Fruit fly (Drosophila melanogaster) whole organism, embryonic: ENCODE results near the gene Cyp4ac3.

ENCODE experiments used
- Antp ChIP-seq: fragments of 200-800 bp; sonication (Bioruptor generic); optimal IDR thresholded peaks from 3 replicates; lab custom pipeline; 2016; ENCODE audit warnings: missing biosample characterization, missing genetic modification characterization
- B-H2 ChIP-seq: fragments of 200-800 bp; sonication (Bioruptor generic); optimal IDR thresholded peaks from 2 replicates; lab custom pipeline; 2018; ENCODE audit warnings: missing biosample characterization, mild to moderate bottlenecking, missing genetic modification characterization
- CG10431 ChIP-seq: fragments of 200-800 bp; sonication (Bioruptor generic); optimal IDR thresholded peaks from 3 replicates; lab custom pipeline; 2018; ENCODE audit warnings: missing biosample characterization, mild to moderate bottlenecking, missing genetic modification characterization
- CG10543 ChIP-seq: fragments of 200-800 bp; sonication (Bioruptor generic); optimal IDR thresholded peaks from 3 replicates; lab custom pipeline; 2017; ENCODE audit warnings: missing biosample characterization, mild to moderate bottlenecking, missing genetic modification characterization, moderate library complexity
- CG12236 ChIP-seq: fragments of 200-800 bp; sonication (Bioruptor generic); optimal IDR thresholded peaks from 2 replicates; lab custom pipeline; 2016; ENCODE audit warnings: missing biosample characterization, missing genetic modification characterization
- CG12744 ChIP-seq: fragments of 200-800 bp; sonication (Bioruptor generic); optimal IDR thresholded peaks from 2 replicates; lab custom pipeline; 2016; ENCODE audit warnings: missing biosample characterization, missing genetic modification characterization
- CG17385 ChIP-seq: fragments of 200-800 bp; sonication (Bioruptor generic); optimal IDR thresholded peaks from 3 replicates; lab custom pipeline; 2018; ENCODE audit warnings: missing biosample characterization, mild to moderate bottlenecking, missing genetic modification characterization
- CG31224 ChIP-seq: fragments of 200-800 bp; sonication (Bioruptor generic); IDR thresholded peaks from 2 replicates; pipeline ENCODE4 v1.3.6; 2022; ENCODE audit warnings: missing biosample characterization, missing genetic modification characterization
- CG3407 ChIP-seq: fragments of 200-800 bp; sonication (Bioruptor generic); optimal IDR thresholded peaks from 2 replicates; lab custom pipeline; 2018; ENCODE audit warnings: missing biosample characterization, mild to moderate bottlenecking, missing genetic modification characterization
- CG42726 ChIP-seq: fragments of 200-800 bp; sonication (Bioruptor generic); IDR thresholded peaks from 2 replicates; pipeline ENCODE4 v1.3.6; 2022; ENCODE audit warnings: missing biosample characterization, missing genetic modification characterization; ENCODE audit not compliant: partially characterized antibody
- CG6272 ChIP-seq: fragments of 200-800 bp; sonication (Bioruptor generic); IDR thresholded peaks from 2 replicates; pipeline ENCODE4 v1.3.6; 2022; ENCODE audit warnings: missing biosample characterization, missing genetic modification characterization
- CG7786 ChIP-seq: fragments of 200-800 bp; sonication (Bioruptor generic); optimal IDR thresholded peaks from 2 replicates; lab custom pipeline; 2016; ENCODE audit warnings: missing biosample characterization, missing genetic modification characterization
- Chrac-16 ChIP-seq: fragments of 200-800 bp; sonication (Bioruptor generic); optimal IDR thresholded peaks from 3 replicates; lab custom pipeline; 2016; ENCODE audit warnings: missing biosample characterization, missing genetic modification characterization
- CkIIα-i1 ChIP-seq: fragments of 200-800 bp; sonication (Bioruptor generic); IDR thresholded peaks from 2 replicates; pipeline ENCODE4 v1.3.6; 2022; ENCODE audit warnings: missing biosample characterization, missing genetic modification characterization
- D19B ChIP-seq: fragments of 200-800 bp; sonication (Bioruptor generic); optimal IDR thresholded peaks from 2 replicates; lab custom pipeline; 2017; ENCODE audit warnings: missing biosample characterization, mild to moderate bottlenecking, missing genetic modification characterization
- Deaf1 ChIP-seq: fragments of 200-800 bp; optimal IDR thresholded peaks from 3 replicates; lab custom pipeline; 2019; ENCODE audit warnings: missing biosample characterization, mild to moderate bottlenecking, missing genetic modification characterization, moderate library complexity
- Dfd ChIP-seq, 2 experiments: fragments of >200 bp; optimal IDR thresholded peaks; 2 replicates each; lab custom pipeline; 2017; ENCODE audit warnings: missing biosample characterization in 2 of 2, missing genetic modification characterization in 2 of 2
- Dll ChIP-seq: fragments of 200-800 bp; sonication (Bioruptor generic); IDR thresholded peaks from 4 replicates; pipeline ENCODE4 v1.3.6; 2022; ENCODE audit warnings: missing biosample characterization, missing genetic modification characterization; ENCODE audit not compliant: partially characterized antibody
- Eip74EF ChIP-seq, 2 experiments: fragments of 200-800 bp in 1 of 2; fragments of >200 bp in 1 of 2; sonication (Bioruptor generic) in 1 of 2; optimal IDR thresholded peaks; 2 replicates each; lab custom pipeline; 2017 to 2019; ENCODE audit warnings: missing biosample characterization in 2 of 2, missing genetic modification characterization in 2 of 2, mild to moderate bottlenecking in 1 of 2, moderate library complexity in 1 of 2
- GATAe ChIP-seq: fragments of 200-800 bp; sonication (Bioruptor generic); conservative IDR thresholded peaks from 2 replicates; pipeline ENCODE4 v1.3.6; 2022; ENCODE audit warnings: missing biosample characterization, missing genetic modification characterization
- H2.0 ChIP-seq: fragments of 200-800 bp; sonication (Bioruptor generic); IDR thresholded peaks from 2 replicates; pipeline ENCODE4 v1.3.6; 2022; ENCODE audit warnings: missing biosample characterization, missing genetic modification characterization
- Hr39 ChIP-seq: fragments of >200 bp; optimal IDR thresholded peaks from 2 replicates; lab custom pipeline; 2017
- MBD-R2 ChIP-seq: fragments of 200-800 bp; sonication (Bioruptor generic); IDR thresholded peaks from 2 replicates; pipeline ENCODE4 v1.3.6; 2022; ENCODE audit warnings: missing biosample characterization, missing genetic modification characterization
- Mad ChIP-seq: fragments of 200-800 bp; sonication (Bioruptor generic); optimal IDR thresholded peaks from 2 replicates; lab custom pipeline; 2016; ENCODE audit warnings: missing biosample characterization, missing genetic modification characterization
- Mes4 ChIP-seq: fragments of 200-800 bp; sonication (Bioruptor generic); optimal IDR thresholded peaks from 2 replicates; lab custom pipeline; 2016; ENCODE audit warnings: missing biosample characterization, missing genetic modification characterization
- Nf-YA ChIP-seq: fragments of 200-800 bp; sonication (Bioruptor generic); IDR thresholded peaks from 2 replicates; pipeline ENCODE4 v1.3.6; 2022; ENCODE audit warnings: missing biosample characterization, missing genetic modification characterization
- Optix ChIP-seq: fragments of 200-800 bp; sonication (Bioruptor generic); IDR thresholded peaks from 3 replicates; pipeline ENCODE4 v1.3.6; 2022; ENCODE audit warnings: missing biosample characterization, missing genetic modification characterization
- Rfx ChIP-seq: fragments of 200-800 bp; sonication (Bioruptor generic); IDR thresholded peaks from 2 replicates; pipeline ENCODE4 v1.3.6; 2022; ENCODE audit warnings: missing biosample characterization, missing genetic modification characterization
- Sry-β ChIP-seq: fragments of 200-800 bp; sonication (Bioruptor generic); optimal IDR thresholded peaks from 2 replicates; lab custom pipeline; 2018; ENCODE audit warnings: missing biosample characterization, mild to moderate bottlenecking, missing genetic modification characterization, moderate library complexity
- Xrp1 ChIP-seq: fragments of 200-800 bp; sonication (Bioruptor generic); IDR thresholded peaks from 2 replicates; pipeline ENCODE4 v1.3.6; 2022; ENCODE audit warnings: missing biosample characterization, missing genetic modification characterization
- YL-1 ChIP-seq: fragments of 200-800 bp; sonication (Bioruptor generic); optimal IDR thresholded peaks from 3 replicates; lab custom pipeline; 2017; ENCODE audit warnings: missing biosample characterization, mild to moderate bottlenecking, missing genetic modification characterization
- bowl ChIP-seq: fragments of 200-800 bp; sonication (Bioruptor generic); IDR thresholded peaks from 2 replicates; pipeline ENCODE4 v1.3.6; 2022; ENCODE audit warnings: missing biosample characterization, missing genetic modification characterization
- cwo ChIP-seq: fragments of 200-800 bp; sonication (Bioruptor generic); optimal IDR thresholded peaks from 3 replicates; lab custom pipeline; 2017; ENCODE audit warnings: missing biosample characterization, missing genetic modification characterization, mild to moderate bottlenecking, moderate library complexity, missing genetic modification reagents
- dan ChIP-seq: fragments of 200-800 bp; sonication (Bioruptor generic); IDR thresholded peaks from 2 replicates; pipeline ENCODE4 v1.3.6; 2022; ENCODE audit warnings: missing biosample characterization, missing genetic modification characterization
- dysf ChIP-seq: fragments of 200-800 bp; sonication (Bioruptor generic); IDR thresholded peaks from 3 replicates; pipeline ENCODE4 v1.3.6; 2022; ENCODE audit warnings: missing biosample characterization, missing genetic modification characterization
- emc ChIP-seq: fragments of 200-800 bp; sonication (Bioruptor generic); optimal IDR thresholded peaks from 2 replicates; lab custom pipeline; 2016; ENCODE audit warnings: missing biosample characterization, missing genetic modification characterization
- gsb-n ChIP-seq: fragments of 200-800 bp; sonication (Bioruptor generic); optimal IDR thresholded peaks from 3 replicates; lab custom pipeline; 2018; ENCODE audit warnings: missing biosample characterization, mild to moderate bottlenecking, missing genetic modification characterization
- org-1 ChIP-seq: fragments of 200-800 bp; sonication (Bioruptor generic); optimal IDR thresholded peaks from 2 replicates; lab custom pipeline; 2017; ENCODE audit warnings: missing biosample characterization, missing genetic modification characterization
- peb ChIP-seq: fragments of 200-800 bp; sonication (Bioruptor generic); IDR thresholded peaks from 2 replicates; pipeline ENCODE4 v1.3.6; 2022; ENCODE audit warnings: missing biosample characterization, missing genetic modification characterization
- pita ChIP-seq: fragments of 200-800 bp; sonication (Bioruptor generic); optimal IDR thresholded peaks from 2 replicates; lab custom pipeline; 2017; ENCODE audit warnings: missing biosample characterization, mild to moderate bottlenecking, missing genetic modification characterization
- schlank ChIP-seq: fragments of 200-800 bp; sonication (Bioruptor generic); optimal IDR thresholded peaks from 2 replicates; lab custom pipeline; 2018; ENCODE audit warnings: missing biosample characterization, mild to moderate bottlenecking, missing genetic modification characterization
- scrt ChIP-seq: fragments of 200-800 bp; sonication (Bioruptor generic); optimal IDR thresholded peaks from 2 replicates; lab custom pipeline; 2018; ENCODE audit warnings: missing biosample characterization, mild to moderate bottlenecking, missing genetic modification characterization, moderate library complexity
- sens ChIP-seq: fragments of 200-800 bp; sonication (Bioruptor generic); peaks from one replicate; lab custom pipeline; 2016; ENCODE audit warnings: missing biosample characterization, missing genetic modification characterization
- sr ChIP-seq: fragments of 200-800 bp; sonication (Bioruptor generic); IDR thresholded peaks from 3 replicates; pipeline ENCODE4 v1.3.6; 2022; ENCODE audit warnings: missing biosample characterization, missing genetic modification characterization
- tap ChIP-seq: fragments of 200-800 bp; optimal IDR thresholded peaks from 3 replicates; lab custom pipeline; 2019; ENCODE audit warnings: missing biosample characterization, mild to moderate bottlenecking, missing genetic modification characterization, moderate library complexity
- tll ChIP-seq, 2 experiments: fragments of 200-800 bp in 1 of 2; fragments of >200 bp in 1 of 2; sonication (Bioruptor generic) in 1 of 2; optimal IDR thresholded peaks; 2 replicates each; lab custom pipeline; 2017 to 2019; ENCODE audit warnings: missing biosample characterization in 2 of 2, missing genetic modification characterization in 2 of 2, mild to moderate bottlenecking in 1 of 2, moderate library complexity in 1 of 2
- tna ChIP-seq: fragments of 200-800 bp; sonication (Bioruptor generic); IDR thresholded peaks from 2 replicates; pipeline ENCODE4 v1.3.6; 2022; ENCODE audit warnings: missing biosample characterization, missing genetic modification characterization; ENCODE audit not compliant: partially characterized antibody
- vfl ChIP-seq: fragments of 200-800 bp; sonication (Bioruptor generic); optimal IDR thresholded peaks from 2 replicates; lab custom pipeline; 2016; ENCODE audit warnings: missing biosample characterization, missing genetic modification characterization
- wek ChIP-seq: fragments of 200-800 bp; sonication (Bioruptor generic); optimal IDR thresholded peaks from 3 replicates; lab custom pipeline; 2018; ENCODE audit warnings: missing biosample characterization, mild to moderate bottlenecking, missing genetic modification characterization, moderate library complexity
- yki ChIP-seq: fragments of >200 bp; optimal IDR thresholded peaks from 3 replicates; lab custom pipeline; 2018

Gene Cyp4ac3

dm6 chr2L:5303044-5303904, 35.0 kb downstream of the Cyp4ac3 start (continued):
- TF ChIP-seq dan (GFP tag; lab: Robert Waterston, UW) (no peak), tap (no peak), scrt (GFP tag; lab: Kevin White, UChicago) (peak; percentile 20), CG31224 (GFP tag; lab: Robert Waterston, UW) (no peak), sr (0 out of 3 replicates have a peak, but pooled peaks have one; percentile 5), sens (GFP tag; lab: Kevin White, UChicago) (peak; percentile 84), Chrac-16 (GFP tag; lab: Kevin White, UChicago) (no peak), wek (GFP tag; lab: Kevin White, UChicago) (peak; percentile 22), org-1 (GFP tag; lab: Kevin White, UChicago) (no peak), CG42726 (GFP tag; lab: Robert Waterston, UW) (0 out of 2 replicates have a peak, but pooled peaks have one; percentile 6), Nf-YA (GFP tag; lab: Robert Waterston, UW) (no peak), Antp (GFP tag; lab: Kevin White, UChicago) (peak; percentile 18), GATAe (GFP tag; lab: Robert Waterston, UW) (peak; percentile 39; the same call in 1 of the 2 replicates), Hr39 (lab: Kevin White, UChicago) (no peak), H2.0 (GFP tag; lab: Robert Waterston, UW) (no peak), Mad (GFP tag; lab: Kevin White, UChicago) (no peak), B-H2 (GFP tag; lab: Kevin White, UChicago) (no peak), YL-1 (GFP tag; lab: Kevin White, UChicago) (no peak), Dll (GFP tag; lab: Robert Waterston, UW) (no peak), tll (GFP tag; optimal IDR thresholded peaks at IDR 0.05; lab: Kevin White, UChicago) (no peak), peb (no peak), pita (no peak), Optix (GFP tag; lab: Robert Waterston, UW) (no peak), gsb-n (tag; lab: Kevin White, UChicago) (no peak), CG6272 (GFP tag; lab: Robert Waterston, UW) (no peak), schlank (no peak), cwo (GFP tag; lab: Kevin White, UChicago) (peak; percentile 82), CkIIα-i1 (no peak), tna (GFP tag; lab: Robert Waterston, UW) (no peak), Mes4 (GFP tag; lab: Kevin White, UChicago) (peak; percentile 17), emc (GFP tag; lab: Kevin White, UChicago) (no peak), CG10431 (GFP tag; lab: Kevin White, UChicago) (no peak), D19B (no peak), CG12236 (GFP tag; lab: Kevin White, UChicago) (no peak), Sry-β (GFP tag; lab: Kevin White, UChicago) (peak; percentile 15), MBD-R2 (GFP tag; lab: Robert Waterston, UW) (no peak), Deaf1 (tag; lab: Kevin White, UChicago) (peak; percentile 15), CG10543 (GFP tag; lab: Kevin White, UChicago) (peak; percentile 47), CG7786 (GFP tag; lab: Kevin White, UChicago) (no peak), CG17385 (GFP tag; lab: Kevin White, UChicago) (no peak), Xrp1 (GFP tag; lab: Robert Waterston, UW) (peak; percentile 62; the same call in 1 of the 2 replicates), dysf (GFP tag; lab: Robert Waterston, UW) (0 out of 3 replicates have a peak, but pooled peaks have one; percentile 22), yki (no peak), CG3407 (GFP tag; lab: Kevin White, UChicago) (peak; percentile 36), vfl (GFP tag; lab: Kevin White, UChicago) (no peak), bowl (no peak), Dfd (GFP tag; optimal IDR thresholded peaks at IDR 0.05; lab: Kevin White, UChicago) (no peak), Rfx (GFP tag; lab: Robert Waterston, UW) (peak; percentile 5; the same call in 1 of the 2 replicates), Eip74EF (GFP tag; optimal IDR thresholded peaks at IDR 0.05; lab: Kevin White, UChicago) (no peak), CG12744 (GFP tag; lab: Kevin White, UChicago) (no peak)
